Fruit fly (Drosophila melanogaster): ENCODE data around the gene tal-3A.

tal-3A gene

DNA sequence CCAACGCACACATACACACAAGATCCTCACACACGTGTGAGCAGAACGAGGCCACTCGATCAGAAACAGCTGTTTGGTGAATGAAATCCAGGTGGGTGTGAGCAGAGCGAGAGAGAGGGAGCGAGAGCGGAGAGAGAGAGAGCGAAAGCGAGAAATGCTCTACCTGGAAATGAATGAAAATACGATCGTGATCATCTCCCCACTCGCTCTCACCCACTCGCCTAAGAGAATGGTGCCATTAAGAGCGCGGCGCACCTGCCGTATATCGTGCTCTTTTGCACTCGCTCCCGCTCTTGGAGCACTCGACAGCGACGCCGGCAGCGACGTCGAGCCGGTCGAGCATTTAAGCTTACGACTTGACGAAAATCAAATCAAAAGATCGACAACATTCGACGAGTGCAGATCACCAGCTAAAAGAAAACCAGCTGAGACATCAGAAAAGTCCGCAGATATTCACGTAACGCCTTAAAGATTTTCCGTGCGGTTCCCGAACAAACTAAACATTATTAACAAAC lies at the start of gene tal-3A, which contains the start of the genes tal-1A, tal-2A and tal-AA (continued):
- TF ChIP-seq dsx (GFP tag; optimal IDR thresholded peaks at IDR 0.05; ENCODE audit: poor library complexity, severe bottlenecking) = peak; percentile 30
- TF ChIP-seq CG8119 (GFP tag; IDR thresholded peaks at IDR 0.05) = peak; percentile 57; the same call in 1 of the 3 replicates
- TF ChIP-seq CG31627 (GFP tag; optimal IDR thresholded peaks at IDR 0.05) = no peak
- TF ChIP-seq Blimp-1 (GFP tag; optimal IDR thresholded peaks at IDR 0.05) = no peak
- peak; percentile 18 for TF ChIP-seq CG6808 (GFP tag; optimal IDR thresholded peaks at IDR 0.05)
- no peak for TF ChIP-seq spab (GFP tag; optimal IDR thresholded peaks at IDR 0.05)
- peak; percentile 75 for TF ChIP-seq Eip93F (GFP tag; optimal IDR thresholded peaks at IDR 0.05)

- TF ChIP-seq Eip93F (GFP tag; optimal IDR thresholded peaks at IDR 0.05) = no peak
- no peak for TF ChIP-seq Lpt (GFP tag; optimal IDR thresholded peaks at IDR 0.05)
- TF ChIP-seq CG10631 (GFP tag; optimal IDR thresholded peaks at IDR 0.05) = no peak
- TF ChIP-seq dsx (GFP tag; optimal IDR thresholded peaks at IDR 0.05; ENCODE audit: poor library complexity, severe bottlenecking) = no peak
- TF ChIP-seq CG6792 (GFP tag; optimal IDR thresholded peaks at IDR 0.05) = no peak
- no peak for TF ChIP-seq svp (GFP tag)
- no peak for TF ChIP-seq Met (GFP tag; optimal IDR thresholded peaks at IDR 0.05)
- peak; percentile 82 for TF ChIP-seq Eip78C (GFP tag)
- no peak for TF ChIP-seq CG10669 (GFP tag; optimal IDR thresholded peaks at IDR 0.05)
- no peak for TF ChIP-seq cyc (GFP tag; optimal IDR thresholded peaks at IDR 0.05)
- TF ChIP-seq CG1621 (tag; optimal IDR thresholded peaks at IDR 0.05) = no peak
- TF ChIP-seq CG34406 (GFP tag; optimal IDR thresholded peaks at IDR 0.05) = peak; percentile 17
- TF ChIP-seq achi (GFP tag; optimal IDR thresholded peaks at IDR 0.05) = peak; percentile 4
- no peak for TF ChIP-seq CG11294 (GFP tag; IDR thresholded peaks at IDR 0.05)
- TF ChIP-seq CG15336 (GFP tag; IDR thresholded peaks at IDR 0.05) = 0 out of 2 replicates have a peak, but pooled peaks have one; percentile 15
- no peak for TF ChIP-seq pdm3 (GFP tag; optimal IDR thresholded peaks at IDR 0.05)
- no peak for TF ChIP-seq Sox15 (GFP tag; optimal IDR thresholded peaks at IDR 0.05)
- TF ChIP-seq Eip75B (GFP tag; optimal IDR thresholded peaks at IDR 0.05) = no peak
- no peak for TF ChIP-seq Hr39 (GFP tag; optimal IDR thresholded peaks at IDR 0.05)
- TF ChIP-seq CG6854 (GFP tag; optimal IDR thresholded peaks at IDR 0.05) = no peak
- no peak for TF ChIP-seq salr (GFP tag; optimal IDR thresholded peaks at IDR 0.05)
Observed at dm6 chr3R:13765001-13765400, 47.9 kb upstream of the tal-3A start.

dm6 chr3R:13765456-13765855 lies 47.5 kb upstream of the tal-3A start, which contains the start of gene CG9312:
TSS of gene CG9312 (plus strand) at chr3R:13765756.
- TF ChIP-seq Eip78C (GFP tag) = no peak
- TF ChIP-seq CG8319 (GFP tag; optimal IDR thresholded peaks at IDR 0.05) = no peak
- no peak for TF ChIP-seq CG6163 (GFP tag; IDR thresholded peaks at IDR 0.05)
- peak; percentile 37 for TF ChIP-seq dsx (GFP tag; optimal IDR thresholded peaks at IDR 0.05; ENCODE audit: poor library complexity, severe bottlenecking)
- no peak for TF ChIP-seq CG31627 (GFP tag; optimal IDR thresholded peaks at IDR 0.05)
- TF ChIP-seq vri (GFP tag; optimal IDR thresholded peaks at IDR 0.05) = no peak
- no peak for TF ChIP-seq achi (GFP tag; optimal IDR thresholded peaks at IDR 0.05)
- no peak for TF ChIP-seq CG34406 (GFP tag; optimal IDR thresholded peaks at IDR 0.05)
- TF ChIP-seq ss (GFP tag; optimal IDR thresholded peaks at IDR 0.05) = peak in 1 of 2 experiments; percentile 5
- TF ChIP-seq CG16779 (tag; optimal IDR thresholded peaks at IDR 0.05) = no peak
- no peak for TF ChIP-seq svp (GFP tag)
- no peak for TF ChIP-seq pdm3 (GFP tag; optimal IDR thresholded peaks at IDR 0.05)
- TF ChIP-seq CG6854 (GFP tag; optimal IDR thresholded peaks at IDR 0.05) = no peak

DNA sequence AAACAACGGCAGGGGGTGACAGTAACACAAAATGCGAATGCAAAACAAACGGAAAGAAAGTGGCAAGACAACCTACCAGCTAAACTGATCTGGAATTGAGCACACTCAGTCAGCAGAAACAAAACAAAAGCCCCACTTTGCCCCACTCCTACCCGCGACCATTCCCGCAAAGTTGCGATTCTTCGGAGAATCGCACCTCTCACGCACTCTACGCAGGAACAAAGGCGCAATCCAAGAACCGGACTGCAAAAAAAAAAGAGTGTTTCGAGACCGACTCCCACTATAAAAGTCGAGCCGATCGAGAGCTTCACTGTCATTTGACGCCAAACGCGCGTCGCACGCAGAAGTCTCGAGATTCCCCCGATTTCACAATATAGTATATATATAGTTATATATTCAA lies 45.7 kb upstream of the tal-3A start, which contains the start of gene Cht5:
TSS of gene Cht5 (plus strand) at position 311 of the 400 bp plus-strand sequence.
- TF ChIP-seq CG6792 (GFP tag; optimal IDR thresholded peaks at IDR 0.05) (no peak), fd59A (GFP tag; optimal IDR thresholded peaks at IDR 0.05) (no peak), CG8632 (GFP tag; optimal IDR thresholded peaks at IDR 0.05) (no peak), CG3919 (GFP tag; optimal IDR thresholded peaks at IDR 0.05) (no peak), salr (GFP tag; optimal IDR thresholded peaks at IDR 0.05) (no peak), Hr38 (GFP tag; optimal IDR thresholded peaks at IDR 0.05) (no peak), Eip78C (GFP tag) (peak; percentile 58), Hr4 (GFP tag; optimal IDR thresholded peaks at IDR 0.05) (no peak), Lpt (GFP tag; optimal IDR thresholded peaks at IDR 0.05) (no peak), CG11762 (GFP tag; optimal IDR thresholded peaks at IDR 0.05; ENCODE audit: insufficient read depth) (no peak), dac (GFP tag; optimal IDR thresholded peaks at IDR 0.05) (no peak), CG11902 (GFP tag; optimal IDR thresholded peaks at IDR 0.05) (no peak), CG7368 (GFP tag; optimal IDR thresholded peaks at IDR 0.05) (no peak), acj6 (GFP tag; optimal IDR thresholded peaks at IDR 0.05) (no peak), CG4318 (GFP tag; optimal IDR thresholded peaks at IDR 0.05) (no peak), CG31627 (GFP tag; optimal IDR thresholded peaks at IDR 0.05) (no peak), net (GFP tag; optimal IDR thresholded peaks at IDR 0.05) (no peak), CG1621 (tag; optimal IDR thresholded peaks at IDR 0.05) (peak; percentile 75), Eip93F (GFP tag; optimal IDR thresholded peaks at IDR 0.05) (no peak), Eip75B (GFP tag; optimal IDR thresholded peaks at IDR 0.05) (peak; percentile 0), ss (GFP tag; optimal IDR thresholded peaks at IDR 0.05) (peak in 1 of 2 experiments; percentile 36), cyc (GFP tag; optimal IDR thresholded peaks at IDR 0.05) (no peak), Sox102F (GFP tag; optimal IDR thresholded peaks at IDR 0.05) (no peak)
